Worm (Caenorhabditis elegans): ENCODE measurements around the gene sdz-31.

- TF ChIP-seq nhr-12 (tag; optimal IDR thresholded peaks at IDR 0.05) (no peak), blmp-1 (tag; optimal IDR thresholded peaks at IDR 0.05; ENCODE audit: insufficient read depth) (no peak), elt-1 (tag; optimal IDR thresholded peaks at IDR 0.05) (no peak), unc-62 (GFP tag; optimal IDR thresholded peaks at IDR 0.05) (no peak), lin-39 (tag; optimal IDR thresholded peaks at IDR 0.05) (no peak), nhr-10 (tag; optimal IDR thresholded peaks at IDR 0.05) (no peak), mab-5 (tag; optimal IDR thresholded peaks at IDR 0.05) (no peak), nhr-129 (tag; optimal IDR thresholded peaks at IDR 0.05) (no peak), lin-13 (GFP tag; optimal IDR thresholded peaks at IDR 0.05) (no peak)
Measured at ce11 chrV:9837679-9838078, 42.3 kb upstream of the sdz-31 start, which contains the start of gene srsx-21.

Data from whole organism, L2 larva.